Fruit fly (Drosophila melanogaster) S2 (cell line): ENCODE measurements around the gene CG34043.

ENCODE experiments used
- CG8478 ChIP-seq: fragments of >200 bp; optimal IDR thresholded peaks from 2 replicates; lab custom pipeline; 2018
- CTCF ChIP-seq, 2 experiments: fragments of >200 bp; optimal IDR thresholded peaks; 2 replicates each; lab custom pipeline; 2018

CG34043 gene

dm6 chr2L:10280772-10281171, at the start of gene CG34043:
Gene CG34043, minus strand, starts transcription at chr2L:10280872.
- TF ChIP-seq CTCF (optimal IDR thresholded peaks at IDR 0.05; lab: Kevin White, UChicago) (no peak), CG8478 (no peak)

- no peak for TF ChIP-seq CTCF (optimal IDR thresholded peaks at IDR 0.05; lab: Kevin White, UChicago)
- no peak for TF ChIP-seq CG8478
These were observed 47.1 kb upstream of the CG34043 start, which contains the start of gene RnrL for dm6 chr2L:10327790-10328189. Gene RnrL, minus strand, starts transcription at chr2L:10327943.

- TF ChIP-seq CTCF (optimal IDR thresholded peaks at IDR 0.05; lab: Kevin White, UChicago) (no peak), CG8478 (no peak)
These were observed 42.3 kb upstream of the CG34043 start, which contains the start of gene CG5381 for dm6 chr2L:10322773-10323487. Gene CG5381, minus strand, starts transcription at chr2L:10323102.

- TF ChIP-seq CG8478 (no peak), CTCF (optimal IDR thresholded peaks at IDR 0.05; lab: Kevin White, UChicago) (no peak)
These were observed 41.5 kb upstream of the CG34043 start, which contains the start of gene CG4995 for dm6 chr2L:10322176-10322575. Gene CG4995, plus strand, starts transcription at chr2L:10322476.

- no peak for TF ChIP-seq CG8478
- TF ChIP-seq CTCF (optimal IDR thresholded peaks at IDR 0.05; lab: Kevin White, UChicago), result no peak
These were observed 40.9 kb upstream of the CG34043 start for dm6 chr2L:10321612-10322011.

- TF ChIP-seq CG8478 (no peak), CTCF (optimal IDR thresholded peaks at IDR 0.05; lab: Kevin White, UChicago) (no peak)
These were observed 40.4 kb upstream of the CG34043 start for dm6 chr2L:10321036-10321583.

dm6 chr2L:10320174-10320775, 39.6 kb upstream of the CG34043 start:
- TF ChIP-seq CG8478 (no peak), CTCF (optimal IDR thresholded peaks at IDR 0.05; lab: Kevin White, UChicago) (no peak)

dm6 chr2L:10315888-10316287, 35.2 kb upstream of the CG34043 start:
- TF ChIP-seq CTCF (optimal IDR thresholded peaks at IDR 0.05; lab: Kevin White, UChicago), result no peak
- no peak for TF ChIP-seq CG8478

- TF ChIP-seq CTCF (optimal IDR thresholded peaks at IDR 0.05; lab: Kevin White, UChicago) (no peak), CG8478 (no peak)
These were observed 33.9 kb upstream of the CG34043 start, which contains the start of the genes Usp14 and CG4972 for dm6 chr2L:10314327-10315210. Gene Usp14, minus strand, starts transcription at chr2L:10314396. Gene CG4972, plus strand, starts transcription at chr2L:10314792.

dm6 chr2L:10311822-10312221, 31.1 kb upstream of the CG34043 start:
- TF ChIP-seq CG8478 (no peak), CTCF (optimal IDR thresholded peaks at IDR 0.05; lab: Kevin White, UChicago) (peak in 1 of 2 experiments; percentile 6)

- TF ChIP-seq CTCF (optimal IDR thresholded peaks at IDR 0.05; lab: Kevin White, UChicago), result no peak
These were observed 30.1 kb upstream of the CG34043 start, which contains the start of gene Cdk5alpha for dm6 chr2L:10310614-10311382. Gene Cdk5alpha, minus strand, starts transcription at chr2L:10310956.

- no peak for TF ChIP-seq CG8478
- no peak for TF ChIP-seq CTCF (optimal IDR thresholded peaks at IDR 0.05; lab: Kevin White, UChicago)
These were observed 26.0 kb upstream of the CG34043 start, which contains the start of the genes CG5390 and CG4968 for dm6 chr2L:10306518-10307260. Gene CG5390, minus strand, starts transcription at chr2L:10306594. Gene CG4968, plus strand, starts transcription at chr2L:10306922.

- TF ChIP-seq CG8478, result no peak
- no peak for TF ChIP-seq CTCF (optimal IDR thresholded peaks at IDR 0.05; lab: Kevin White, UChicago)
These were observed 25.0 kb upstream of the CG34043 start for dm6 chr2L:10305538-10306147.
